Worm (Caenorhabditis elegans) whole organism, late embryonic: Measurements from ENCODE around the gene F53E10.1.

Source experiments
- hlh-15 ChIP-seq: sonication (generic microtip); optimal IDR thresholded peaks from 2 replicates; lab custom pipeline; 2016; ENCODE audit warnings: missing genetic modification characterization, missing compliant biosample characterization
- nhr-11 ChIP-seq: fragments of 150-350 bp; optimal IDR thresholded peaks from 2 replicates; lab custom pipeline; 2014; ENCODE audit warnings: missing biosample characterization, missing genetic modification characterization
- pha-4 ChIP-seq: fragments of 150-350 bp; optimal IDR thresholded peaks from 2 replicates; lab custom pipeline; 2018; ENCODE audit warnings: missing biosample characterization, missing genetic modification reagents, missing genetic modification characterization
- sox-2 ChIP-seq: fragments of 200-800 bp; sonication (Bioruptor generic); IDR thresholded peaks from 2 replicates; pipeline ENCODE4 v1.3.6; 2022; ENCODE audit warnings: missing genetic modification reagents, missing genetic modification characterization, missing compliant biosample characterization

ce11 chrV:2573108-2573507 lies 42.0 kb upstream of the F53E10.1 start, which contains the start of gene srj-20:
- TF ChIP-seq hlh-15 (tag; lab: Kevin White, UChicago), result no peak
- no peak for TF ChIP-seq nhr-11 (tag; lab: Kevin White, UChicago)
- TF ChIP-seq pha-4 (tag; lab: Kevin White, UChicago), result no peak
- TF ChIP-seq sox-2 (GFP tag; lab: Robert Waterston, UW), result no peak
